Worm (Caenorhabditis elegans) whole organism, mixed stage, embryonic: Measurements from ENCODE around the gene ZK666.15.

ENCODE experiments used
- M03D4.4 ChIP-seq: sonication (generic microtip); optimal IDR thresholded peaks from 2 replicates; lab custom pipeline; 2017; ENCODE audit warnings: mild to moderate bottlenecking, missing genetic modification characterization, missing compliant biosample characterization
- bed-3 ChIP-seq: fragments of 200-800 bp; sonication (Bioruptor generic); optimal IDR thresholded peaks from 3 replicates; lab custom pipeline; 2018; ENCODE audit warnings: mild to moderate bottlenecking, missing genetic modification characterization, moderate library complexity, missing compliant biosample characterization
- blmp-1 ChIP-seq: fragments of 150-350 bp; optimal IDR thresholded peaks from 2 replicates; lab custom pipeline; 2014; ENCODE audit warnings: missing biosample characterization, missing genetic modification characterization
- ceh-39 ChIP-seq: fragments of 150-350 bp; optimal IDR thresholded peaks from 2 replicates; lab custom pipeline; 2014; ENCODE audit warnings: missing biosample characterization, missing genetic modification characterization
- ceh-43 ChIP-seq: fragments of 200-800 bp; sonication (Bioruptor generic); optimal IDR thresholded peaks from 2 replicates; lab custom pipeline; 2018; ENCODE audit warnings: mild to moderate bottlenecking, missing genetic modification characterization, moderate library complexity, missing compliant biosample characterization
- ceh-83 ChIP-seq: fragments of 200-800 bp; sonication (Bioruptor generic); optimal IDR thresholded peaks from 2 replicates; lab custom pipeline; 2018; ENCODE audit warnings: mild to moderate bottlenecking, missing genetic modification characterization, missing compliant biosample characterization
- ces-1 ChIP-seq: fragments of 150-350 bp; optimal IDR thresholded peaks from 2 replicates; lab custom pipeline; 2014; ENCODE audit warnings: missing biosample characterization, missing genetic modification reagents, missing genetic modification characterization
- cnd-1 ChIP-seq: fragments of 200-800 bp; sonication (Bioruptor generic); optimal IDR thresholded peaks from 2 replicates; lab custom pipeline; 2018; ENCODE audit warnings: mild to moderate bottlenecking, missing genetic modification characterization, missing compliant biosample characterization
- drap-1 ChIP-seq: fragments of 200-800 bp; sonication (Bioruptor generic); optimal IDR thresholded peaks from 3 replicates; lab custom pipeline; 2018; ENCODE audit warnings: mild to moderate bottlenecking, missing genetic modification characterization, missing compliant biosample characterization
- elt-1 ChIP-seq: sonication (generic microtip); optimal IDR thresholded peaks from 2 replicates; lab custom pipeline; 2017; ENCODE audit warnings: missing genetic modification characterization, mild to moderate bottlenecking, missing compliant biosample characterization, antibody characterized with exemption, moderate library complexity, borderline replicate concordance; ENCODE audit not compliant: insufficient read depth
- elt-3 ChIP-seq: fragments of 150-350 bp; optimal IDR thresholded peaks from 2 replicates; lab custom pipeline; 2014; ENCODE audit warnings: missing biosample characterization, missing genetic modification characterization
- flh-1 ChIP-seq: fragments of 200-800 bp; sonication (Bioruptor generic); optimal IDR thresholded peaks from 2 replicates; lab custom pipeline; 2018; ENCODE audit warnings: mild to moderate bottlenecking, missing genetic modification characterization, moderate library complexity, missing compliant biosample characterization
- hlh-1 ChIP-seq: fragments of 150-350 bp; optimal IDR thresholded peaks from 2 replicates; lab custom pipeline; 2014; ENCODE audit warnings: missing biosample characterization, missing genetic modification reagents, missing genetic modification characterization
- lin-13 ChIP-seq: fragments of 150-350 bp; optimal IDR thresholded peaks from 2 replicates; lab custom pipeline; 2014; ENCODE audit warnings: missing biosample characterization, missing genetic modification characterization
- lin-32 ChIP-seq: fragments of 200-800 bp; sonication (Bioruptor generic); optimal IDR thresholded peaks from 2 replicates; lab custom pipeline; 2018; ENCODE audit warnings: mild to moderate bottlenecking, missing genetic modification characterization, missing compliant biosample characterization
- lsy-2 ChIP-seq: fragments of 150-350 bp; optimal IDR thresholded peaks from 2 replicates; lab custom pipeline; 2014; ENCODE audit warnings: missing biosample characterization, missing genetic modification characterization
- mab-5 ChIP-seq: fragments of 150-350 bp; optimal IDR thresholded peaks from 2 replicates; lab custom pipeline; 2014; ENCODE audit warnings: missing biosample characterization, missing genetic modification characterization
- mep-1 ChIP-seq: fragments of 150-350 bp; optimal IDR thresholded peaks from 2 replicates; lab custom pipeline; 2017; ENCODE audit warnings: missing biosample characterization, missing genetic modification reagents, missing genetic modification characterization, inconsistent platforms
- mls-2 ChIP-seq: sonication (generic microtip); optimal IDR thresholded peaks from 2 replicates; lab custom pipeline; 2016; ENCODE audit warnings: mild to moderate bottlenecking, missing genetic modification characterization, moderate library complexity, missing compliant biosample characterization
- nhr-12 ChIP-seq: fragments of 150-350 bp; optimal IDR thresholded peaks from 2 replicates; lab custom pipeline; 2014; ENCODE audit warnings: missing biosample characterization, missing genetic modification characterization
- nhr-2 ChIP-seq: fragments of 150-350 bp; optimal IDR thresholded peaks from 2 replicates; lab custom pipeline; 2014; ENCODE audit warnings: missing biosample characterization, missing genetic modification characterization
- nhr-237 ChIP-seq: fragments of 150-350 bp; optimal IDR thresholded peaks from 2 replicates; lab custom pipeline; 2014; ENCODE audit warnings: missing biosample characterization, missing genetic modification characterization
- nhr-28 ChIP-seq: fragments of 150-350 bp; optimal IDR thresholded peaks from 2 replicates; lab custom pipeline; 2014; ENCODE audit warnings: missing biosample characterization, missing genetic modification characterization
- nhr-76 ChIP-seq: sonication (generic microtip); optimal IDR thresholded peaks from 2 replicates; lab custom pipeline; 2017; ENCODE audit warnings: missing biosample characterization, missing genetic modification characterization
- pha-4 ChIP-seq: fragments of 150-350 bp; optimal IDR thresholded peaks from 2 replicates; lab custom pipeline; 2018; ENCODE audit warnings: missing biosample characterization, missing genetic modification reagents, missing genetic modification characterization
- sem-2 ChIP-seq: fragments of 200-800 bp; sonication (Bioruptor generic); optimal IDR thresholded peaks from 2 replicates; lab custom pipeline; 2018; ENCODE audit warnings: mild to moderate bottlenecking, missing genetic modification characterization, missing compliant biosample characterization
- snpc-4 ChIP-seq: fragments of 150-350 bp; optimal IDR thresholded peaks from 2 replicates; lab custom pipeline; 2014; ENCODE audit warnings: missing biosample characterization, missing genetic modification characterization
- sptf-1 ChIP-seq: sonication (generic microtip); optimal IDR thresholded peaks from 2 replicates; lab custom pipeline; 2017; ENCODE audit warnings: mild to moderate bottlenecking, missing genetic modification characterization, moderate library complexity, missing compliant biosample characterization
- tbx-8 ChIP-seq: fragments of 200-800 bp; sonication (Bioruptor generic); optimal IDR thresholded peaks from 2 replicates; lab custom pipeline; 2018; ENCODE audit warnings: mild to moderate bottlenecking, missing genetic modification characterization, moderate library complexity, missing compliant biosample characterization
- unc-120 ChIP-seq: sonication (generic microtip); optimal IDR thresholded peaks from 2 replicates; lab custom pipeline; 2017; ENCODE audit warnings: missing genetic modification characterization, missing compliant biosample characterization; ENCODE audit not compliant: poor library complexity, severe bottlenecking
- unc-39 ChIP-seq: fragments of 150-350 bp; optimal IDR thresholded peaks from 2 replicates; lab custom pipeline; 2014; ENCODE audit warnings: missing biosample characterization, missing genetic modification characterization
- unc-62 ChIP-seq: fragments of 150-350 bp; optimal IDR thresholded peaks from 2 replicates; lab custom pipeline; 2014; ENCODE audit warnings: missing biosample characterization, missing genetic modification reagents, missing genetic modification characterization
- zip-8 ChIP-seq: fragments of 150-350 bp; optimal IDR thresholded peaks from 2 replicates; lab custom pipeline; 2014; ENCODE audit warnings: missing biosample characterization, missing genetic modification characterization
- ztf-11 ChIP-seq: fragments of 150-350 bp; optimal IDR thresholded peaks from 2 replicates; lab custom pipeline; 2014; ENCODE audit warnings: missing biosample characterization, missing genetic modification characterization

Gene ZK666.15

DNA sequence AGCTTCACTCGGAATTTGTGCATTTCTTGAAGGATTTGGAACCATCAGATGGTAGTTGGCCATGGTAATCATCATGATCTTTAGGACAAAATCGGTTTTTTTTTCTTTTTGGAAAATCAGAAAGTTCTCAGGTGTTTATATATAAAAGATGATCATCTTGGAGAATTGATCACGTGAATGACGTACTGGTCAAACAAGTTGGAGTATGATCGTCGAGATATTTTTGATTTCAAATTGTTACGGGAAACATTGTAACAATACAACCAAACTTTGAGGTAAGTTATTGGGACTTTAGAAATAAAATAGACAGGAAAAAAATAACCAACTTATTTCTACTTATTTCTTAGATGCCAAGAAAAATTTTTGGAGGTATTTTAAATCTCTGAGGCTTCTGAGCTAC is 32.2 kb downstream of the ZK666.15 start, which contains the start of gene F59B10.4:
TSS of gene F59B10.4 (minus strand) at position 101 of the 400 bp plus-strand sequence.
- no peak for TF ChIP-seq drap-1 (GFP tag; lab: Kevin White, UChicago)
- TF ChIP-seq flh-1 = no peak
- no peak for TF ChIP-seq lin-32 (GFP tag; lab: Kevin White, UChicago)
- TF ChIP-seq nhr-76 (tag; lab: Kevin White, UChicago) = no peak
- no peak for TF ChIP-seq elt-1
- no peak for TF ChIP-seq sem-2 (GFP tag; lab: Kevin White, UChicago)
- TF ChIP-seq nhr-12 (tag; lab: Kevin White, UChicago) = no peak
- no peak for TF ChIP-seq ces-1 (GFP tag; lab: Kevin White, UChicago)
- no peak for TF ChIP-seq hlh-1 (tag; lab: Kevin White, UChicago)
- TF ChIP-seq nhr-2 (tag; lab: Kevin White, UChicago) = no peak
- no peak for TF ChIP-seq pha-4 (tag; lab: Kevin White, UChicago)
- TF ChIP-seq tbx-8 = no peak
- TF ChIP-seq unc-120 = no peak
- TF ChIP-seq unc-39 (tag; lab: Kevin White, UChicago) = no peak
- TF ChIP-seq ztf-11 (tag; lab: Kevin White, UChicago) = no peak
- no peak for TF ChIP-seq mab-5
- no peak for TF ChIP-seq ceh-43 (GFP tag; lab: Kevin White, UChicago)
- no peak for TF ChIP-seq M03D4.4
- no peak for TF ChIP-seq ceh-83 (GFP tag; lab: Kevin White, UChicago)

DNA sequence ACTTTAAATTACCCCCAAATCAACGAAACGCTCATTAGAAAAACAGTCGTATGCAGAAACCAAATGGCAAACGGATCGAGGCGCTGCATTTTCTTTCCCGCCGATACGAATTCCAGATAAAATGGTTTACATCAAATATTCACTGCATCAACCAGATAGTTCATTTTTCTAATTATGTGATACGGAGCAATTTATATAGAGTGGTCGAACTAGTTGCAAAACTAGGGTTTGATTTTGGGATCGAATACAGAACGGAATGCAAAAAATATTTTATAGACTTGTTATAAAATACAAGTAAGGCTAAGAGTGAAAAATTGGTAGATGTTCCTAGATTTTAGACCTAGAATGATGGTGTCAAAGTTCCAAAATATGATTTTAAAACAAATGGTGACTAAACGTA is 33.0 kb downstream of the ZK666.15 start:
- TF ChIP-seq ces-1 (GFP tag; lab: Kevin White, UChicago) (no peak), bed-3 (no peak), nhr-76 (tag; lab: Kevin White, UChicago) (no peak), nhr-28 (no peak), snpc-4 (tag; lab: Kevin White, UChicago) (no peak), mep-1 (tag; lab: Kevin White, UChicago) (no peak), ztf-11 (tag; lab: Kevin White, UChicago) (no peak)

DNA sequence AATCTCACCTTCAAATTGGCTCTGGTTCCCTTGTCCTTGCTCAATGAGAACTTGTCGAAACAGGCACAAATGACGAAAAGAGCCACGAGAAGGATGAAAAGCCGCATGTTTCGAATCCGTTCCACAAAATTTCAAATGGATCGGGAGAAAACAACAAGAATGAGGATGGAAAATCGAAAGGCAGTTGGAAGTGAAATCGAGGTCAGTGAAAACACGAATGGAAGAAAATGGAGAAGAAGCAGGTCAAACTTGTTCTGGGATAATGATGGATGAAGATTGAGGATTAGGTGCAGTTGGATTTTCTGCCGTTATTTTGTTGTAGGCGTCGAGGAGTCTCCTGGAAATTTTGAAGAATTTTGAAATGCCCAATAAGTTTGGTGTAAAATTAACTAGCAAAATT is 36.2 kb downstream of the ZK666.15 start:
- no peak for TF ChIP-seq ceh-39
- TF ChIP-seq lin-32 (GFP tag; lab: Kevin White, UChicago) = no peak
- TF ChIP-seq nhr-237 = no peak
- TF ChIP-seq, all 35 proteins: peak for 0

DNA sequence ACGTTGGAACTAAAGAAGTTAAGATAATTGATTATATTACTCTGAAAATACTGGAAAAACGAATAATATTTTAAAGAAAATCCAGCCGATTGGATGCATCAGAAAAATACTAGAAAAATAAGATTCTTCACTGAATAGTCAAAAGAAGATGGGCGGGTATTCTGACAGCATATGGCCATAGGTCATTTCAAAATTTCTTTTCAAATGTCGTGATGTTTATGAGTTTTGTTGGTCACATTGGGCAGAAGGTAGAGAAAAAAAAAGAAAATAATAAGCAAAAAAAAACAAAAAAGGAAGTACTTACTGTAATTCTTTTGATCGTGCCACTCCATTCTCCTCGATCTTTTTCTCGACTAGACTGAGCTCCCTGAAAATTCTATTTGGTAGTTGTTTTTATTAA is 36.7 kb downstream of the ZK666.15 start, which contains the start of gene F59B10.5:
TSS of gene F59B10.5 (minus strand) at position 101 of the 400 bp plus-strand sequence.
- TF ChIP-seq lin-32 (GFP tag; lab: Kevin White, UChicago) (no peak), ztf-11 (tag; lab: Kevin White, UChicago) (no peak), M03D4.4 (no peak), elt-1 (no peak), pha-4 (tag; lab: Kevin White, UChicago) (no peak), bed-3 (no peak), mab-5 (no peak), unc-120 (no peak), ceh-39 (no peak), snpc-4 (tag; lab: Kevin White, UChicago) (no peak), mls-2 (tag; lab: Kevin White, UChicago) (no peak), unc-62 (GFP tag; lab: Kevin White, UChicago) (no peak), ceh-43 (GFP tag; lab: Kevin White, UChicago) (no peak), nhr-237 (no peak), tbx-8 (no peak), lin-13 (tag; lab: Kevin White, UChicago) (no peak), elt-3 (tag; lab: Kevin White, UChicago) (no peak), nhr-2 (tag; lab: Kevin White, UChicago) (no peak), lsy-2 (tag; lab: Kevin White, UChicago) (no peak), ceh-83 (GFP tag; lab: Kevin White, UChicago) (no peak)

DNA sequence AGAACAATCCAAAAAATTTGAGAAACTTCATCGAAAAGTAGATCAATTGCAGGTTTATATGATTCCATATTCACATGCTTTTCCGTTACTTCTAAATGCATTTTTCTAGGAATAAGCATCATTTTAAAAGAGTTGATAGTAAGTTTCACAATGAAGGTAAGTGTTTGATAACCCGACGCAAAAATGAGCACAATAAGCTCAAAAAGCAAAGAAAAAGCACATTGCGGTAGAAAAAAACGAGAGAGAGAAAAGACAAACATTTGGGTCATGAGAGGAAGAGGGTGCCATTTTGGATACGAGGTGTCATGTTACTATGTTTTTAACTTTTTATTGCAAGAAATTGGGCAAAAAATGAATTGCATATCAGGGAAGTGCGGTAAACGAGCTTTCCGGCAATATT is 37.5 kb downstream of the ZK666.15 start, which contains the start of gene F59B10.6:
TSS of gene F59B10.6 (minus strand) at position 101 of the 400 bp plus-strand sequence.
- TF ChIP-seq sem-2 (GFP tag; lab: Kevin White, UChicago) = no peak
- TF ChIP-seq, all 35 proteins: peak for 0

DNA sequence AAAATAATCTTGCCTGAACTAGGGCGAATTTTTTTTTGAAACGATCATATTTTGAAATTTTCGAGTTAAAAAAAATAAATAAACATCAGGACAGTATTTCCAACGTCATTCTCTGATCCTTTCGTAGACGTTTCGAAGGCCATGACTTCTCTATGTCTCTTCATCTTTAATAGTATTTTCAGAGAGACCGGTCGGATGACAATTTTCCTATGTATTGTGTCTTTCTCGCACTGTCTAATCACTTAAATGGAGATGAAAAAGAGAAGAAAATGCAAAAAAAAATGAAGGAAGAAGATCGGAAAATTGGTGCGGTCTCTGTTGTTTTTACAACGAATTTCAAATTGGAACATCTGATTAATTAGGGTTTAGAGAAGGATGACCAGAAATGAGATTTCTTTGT is 38.3 kb downstream of the ZK666.15 start:
- TF ChIP-seq nhr-12 (tag; lab: Kevin White, UChicago) (no peak), tbx-8 (no peak), snpc-4 (tag; lab: Kevin White, UChicago) (no peak), ztf-11 (tag; lab: Kevin White, UChicago) (no peak), elt-1 (no peak), elt-3 (tag; lab: Kevin White, UChicago) (no peak), sptf-1 (tag; lab: Kevin White, UChicago) (no peak), bed-3 (no peak), nhr-237 (no peak), cnd-1 (tag; lab: Kevin White, UChicago) (no peak), ceh-83 (GFP tag; lab: Kevin White, UChicago) (no peak), blmp-1 (no peak), lsy-2 (tag; lab: Kevin White, UChicago) (no peak), nhr-76 (tag; lab: Kevin White, UChicago) (no peak), unc-62 (GFP tag; lab: Kevin White, UChicago) (no peak), mab-5 (no peak), unc-120 (no peak), zip-8 (no peak)
